Fruit fly (Drosophila melanogaster) whole organism, embryonic: ENCODE data around the gene sick.

Experiments used
- ATbp ChIP-seq: fragments of 200-800 bp; sonication (Bioruptor generic); optimal IDR thresholded peaks from 2 replicates; lab custom pipeline; 2017; ENCODE audit warnings: missing biosample characterization, mild to moderate bottlenecking, missing genetic modification characterization, missing genetic modification reagents
- CG11560 ChIP-seq: fragments of 200-800 bp; sonication (Bioruptor generic); IDR thresholded peaks from 3 replicates; pipeline ENCODE4 v1.3.6; 2022; ENCODE audit warnings: missing biosample characterization, missing genetic modification characterization
- CG14014 ChIP-seq: fragments of 200-800 bp; sonication (Bioruptor generic); IDR thresholded peaks from 2 replicates; pipeline ENCODE4 v1.3.6; 2022; ENCODE audit warnings: missing biosample characterization, missing genetic modification characterization
- CG14860 ChIP-seq: fragments of 200-800 bp; sonication (Bioruptor generic); IDR thresholded peaks from 3 replicates; pipeline ENCODE4 v1.3.6; 2022; ENCODE audit warnings: missing biosample characterization, missing genetic modification characterization; ENCODE audit not compliant: partially characterized antibody
- CG1602 ChIP-seq: fragments of 200-800 bp; sonication (Bioruptor generic); optimal IDR thresholded peaks from 3 replicates; lab custom pipeline; 2016; ENCODE audit warnings: missing biosample characterization, missing genetic modification characterization
- CG18011 ChIP-seq: fragments of 200-800 bp; sonication (Bioruptor generic); optimal IDR thresholded peaks from 2 replicates; lab custom pipeline; 2017; ENCODE audit warnings: missing biosample characterization, missing genetic modification characterization, mild to moderate bottlenecking, moderate library complexity, missing genotype
- CG18599 ChIP-seq: fragments of 200-800 bp; sonication (Bioruptor generic); optimal IDR thresholded peaks from 3 replicates; lab custom pipeline; 2017; ENCODE audit warnings: missing biosample characterization, missing genetic modification characterization, mild to moderate bottlenecking, moderate library complexity, missing genetic modification reagents
- CG18619 ChIP-seq: fragments of 200-800 bp; sonication (Bioruptor generic); optimal IDR thresholded peaks from 3 replicates; lab custom pipeline; 2017; ENCODE audit warnings: missing biosample characterization, mild to moderate bottlenecking, missing genetic modification characterization
- CG3163 ChIP-seq: fragments of 200-800 bp; sonication (Bioruptor generic); optimal IDR thresholded peaks from 3 replicates; lab custom pipeline; 2016; ENCODE audit warnings: missing biosample characterization, missing genetic modification characterization
- CG32772 ChIP-seq: fragments of 200-800 bp; sonication (Bioruptor generic); IDR thresholded peaks from 2 replicates; pipeline ENCODE4 v1.3.6; 2022; ENCODE audit warnings: missing biosample characterization, missing genetic modification characterization
- CG3995 ChIP-seq: fragments of 200-800 bp; sonication (Bioruptor generic); optimal IDR thresholded peaks from 3 replicates; lab custom pipeline; 2016; ENCODE audit warnings: missing biosample characterization, missing genetic modification characterization
- CG4360 ChIP-seq: fragments of 200-800 bp; sonication (Bioruptor generic); IDR thresholded peaks from 2 replicates; pipeline ENCODE4 v1.3.6; 2022; ENCODE audit warnings: missing biosample characterization, missing genetic modification characterization
- CG6854 ChIP-seq: fragments of 200-800 bp; sonication (Bioruptor generic); optimal IDR thresholded peaks from 3 replicates; lab custom pipeline; 2017; ENCODE audit warnings: missing biosample characterization, mild to moderate bottlenecking, missing genetic modification characterization
- CG7963 ChIP-seq: fragments of 200-800 bp; sonication (Bioruptor generic); IDR thresholded peaks from 3 replicates; pipeline ENCODE4 v1.3.6; 2022; ENCODE audit warnings: missing biosample characterization, missing genetic modification characterization; ENCODE audit not compliant: partially characterized antibody
- CG8359 ChIP-seq: fragments of 200-800 bp; sonication (Bioruptor generic); optimal IDR thresholded peaks from 2 replicates; lab custom pipeline; 2017; ENCODE audit warnings: missing biosample characterization, mild to moderate bottlenecking, missing genetic modification characterization, borderline replicate concordance
- D19A ChIP-seq: fragments of 200-800 bp; optimal IDR thresholded peaks from 3 replicates; lab custom pipeline; 2019; ENCODE audit warnings: missing biosample characterization, mild to moderate bottlenecking, missing genetic modification characterization, moderate library complexity
- Dp ChIP-seq: fragments of 200-800 bp; sonication (Bioruptor generic); optimal IDR thresholded peaks from 2 replicates; lab custom pipeline; 2018; ENCODE audit warnings: missing biosample characterization, mild to moderate bottlenecking, missing genetic modification characterization, moderate library complexity
- E2f1 ChIP-seq: fragments of 200-800 bp; sonication (Bioruptor generic); IDR thresholded peaks from 2 replicates; pipeline ENCODE4 v1.3.6; 2022; ENCODE audit warnings: missing biosample characterization, missing genetic modification characterization
- Ets65A ChIP-seq: fragments of 200-800 bp; sonication (Bioruptor generic); peaks from one replicate; lab custom pipeline; 2016; ENCODE audit warnings: missing biosample characterization, missing genetic modification characterization
- Fer3 ChIP-seq: fragments of 200-800 bp; sonication (Bioruptor generic); optimal IDR thresholded peaks from 2 replicates; lab custom pipeline; 2018; ENCODE audit warnings: missing biosample characterization, mild to moderate bottlenecking, missing genetic modification characterization, moderate library complexity
- Gug ChIP-seq: fragments of 200-800 bp; sonication (Bioruptor generic); IDR thresholded peaks from 4 replicates; pipeline ENCODE4 v1.3.6; 2022; ENCODE audit warnings: missing biosample characterization, missing genetic modification characterization
- Hr78 ChIP-seq, 2 experiments: fragments of 200-800 bp in 1 of 2; fragments of >200 bp in 1 of 2; sonication (Bioruptor generic) in 1 of 2; optimal IDR thresholded peaks; 2 replicates each; lab custom pipeline; 2017 to 2019; ENCODE audit warnings: missing biosample characterization in 2 of 2, missing genetic modification characterization in 2 of 2, mild to moderate bottlenecking in 1 of 2, moderate library complexity in 1 of 2
- Hsf ChIP-seq: fragments of 200-800 bp; sonication (Bioruptor generic); optimal IDR thresholded peaks from 3 replicates; lab custom pipeline; 2016; ENCODE audit warnings: missing biosample characterization, missing genetic modification characterization
- Nf-YC ChIP-seq: fragments of 200-800 bp; optimal IDR thresholded peaks from 3 replicates; lab custom pipeline; 2019; ENCODE audit warnings: missing biosample characterization, mild to moderate bottlenecking, missing genetic modification characterization, moderate library complexity
- Optix ChIP-seq: fragments of 200-800 bp; sonication (Bioruptor generic); IDR thresholded peaks from 3 replicates; pipeline ENCODE4 v1.3.6; 2022; ENCODE audit warnings: missing biosample characterization, missing genetic modification characterization
- PHDP ChIP-seq: fragments of 200-800 bp; sonication (Bioruptor generic); optimal IDR thresholded peaks from 3 replicates; lab custom pipeline; 2018; ENCODE audit warnings: missing biosample characterization, mild to moderate bottlenecking, missing genetic modification characterization, moderate library complexity
- Rfx ChIP-seq: fragments of 200-800 bp; sonication (Bioruptor generic); IDR thresholded peaks from 2 replicates; pipeline ENCODE4 v1.3.6; 2022; ENCODE audit warnings: missing biosample characterization, missing genetic modification characterization
- Six4 ChIP-seq: fragments of 200-800 bp; sonication (Bioruptor generic); optimal IDR thresholded peaks from 2 replicates; lab custom pipeline; 2016; ENCODE audit warnings: missing biosample characterization, missing genetic modification characterization
- Taf1 ChIP-seq: fragments of 200-800 bp; sonication (Bioruptor generic); IDR thresholded peaks from 2 replicates; pipeline ENCODE4 v1.3.6; 2022; ENCODE audit warnings: missing biosample characterization, missing genetic modification characterization
- Trl ChIP-seq, 3 experiments: fragments of >200 bp in 2 of 3; fragments of 200-800 bp in 1 of 3; sonication (Bioruptor generic) in 1 of 3; optimal IDR thresholded peaks; 2 replicates in 1 of 3; 3 replicates in 2 of 3; lab custom pipeline; 2016 to 2017; ENCODE audit warnings: missing biosample characterization in 1 of 3, missing genetic modification characterization in 1 of 3
- abd-A ChIP-seq: fragments of 200-800 bp; sonication (Bioruptor generic); optimal IDR thresholded peaks from 3 replicates; lab custom pipeline; 2019; ENCODE audit warnings: missing biosample characterization, mild to moderate bottlenecking, missing genetic modification characterization, moderate library complexity
- ase ChIP-seq: fragments of 200-800 bp; sonication (Bioruptor generic); IDR thresholded peaks from 3 replicates; pipeline ENCODE4 v1.3.6; 2022; ENCODE audit warnings: missing biosample characterization, missing genetic modification characterization
- az2 ChIP-seq: fragments of 200-800 bp; sonication (Bioruptor generic); optimal IDR thresholded peaks from 3 replicates; lab custom pipeline; 2016; ENCODE audit warnings: missing biosample characterization, missing genetic modification characterization
- br ChIP-seq: fragments of >200 bp; optimal IDR thresholded peaks from 2 replicates; lab custom pipeline; 2017
- caup ChIP-seq: fragments of 200-800 bp; sonication (Bioruptor generic); optimal IDR thresholded peaks from 3 replicates; lab custom pipeline; 2017; ENCODE audit warnings: missing biosample characterization, mild to moderate bottlenecking, missing genetic modification characterization, moderate library complexity; ENCODE audit not compliant: severe bottlenecking
- chif ChIP-seq, 2 experiments: fragments of 200-800 bp; sonication (Bioruptor generic); optimal IDR thresholded peaks; 3 replicates each; lab custom pipeline; 2016; ENCODE audit warnings: missing biosample characterization in 2 of 2, missing genetic modification characterization in 2 of 2
- chm ChIP-seq: fragments of 200-800 bp; sonication (Bioruptor generic); IDR thresholded peaks from 2 replicates; pipeline ENCODE4 v1.3.6; 2022; ENCODE audit warnings: missing biosample characterization, missing genetic modification characterization
- crp ChIP-seq, 2 experiments: fragments of 200-800 bp; sonication (Bioruptor generic); optimal IDR thresholded peaks; 2 replicates in 1 of 2; 3 replicates in 1 of 2; lab custom pipeline; 2017; ENCODE audit warnings: missing biosample characterization in 2 of 2, missing genetic modification characterization in 2 of 2, mild to moderate bottlenecking in 1 of 2, moderate library complexity in 1 of 2
- dm ChIP-seq: fragments of 200-800 bp; sonication (Bioruptor generic); optimal IDR thresholded peaks from 3 replicates; lab custom pipeline; 2016; ENCODE audit warnings: missing biosample characterization, missing genetic modification characterization
- grn ChIP-seq: fragments of 200-800 bp; sonication (Bioruptor generic); optimal IDR thresholded peaks from 3 replicates; lab custom pipeline; 2017; ENCODE audit warnings: missing biosample characterization, missing genetic modification characterization
- hbn ChIP-seq: fragments of 200-800 bp; sonication (Bioruptor generic); IDR thresholded peaks from 2 replicates; pipeline ENCODE4 v1.3.6; 2022; ENCODE audit warnings: missing biosample characterization, missing genetic modification characterization; ENCODE audit not compliant: partially characterized antibody
- kay ChIP-seq: fragments of 200-800 bp; sonication (Bioruptor generic); optimal IDR thresholded peaks from 2 replicates; lab custom pipeline; 2016; ENCODE audit warnings: missing biosample characterization, missing genetic modification characterization
- nmo ChIP-seq: fragments of 200-800 bp; sonication (Bioruptor generic); optimal IDR thresholded peaks from 2 replicates; lab custom pipeline; 2018; ENCODE audit warnings: missing biosample characterization, mild to moderate bottlenecking, missing genetic modification characterization, moderate library complexity
- psq ChIP-seq: fragments of 200-800 bp; sonication (Bioruptor generic); optimal IDR thresholded peaks from 2 replicates; lab custom pipeline; 2017; ENCODE audit warnings: missing biosample characterization, missing genetic modification characterization
- repo ChIP-seq: fragments of 200-800 bp; sonication (Bioruptor generic); optimal IDR thresholded peaks from 2 replicates; lab custom pipeline; 2016; ENCODE audit warnings: missing biosample characterization, missing genetic modification characterization
- rib ChIP-seq: fragments of 200-800 bp; sonication (Bioruptor generic); IDR thresholded peaks from 2 replicates; pipeline ENCODE4 v1.3.6; 2022; ENCODE audit warnings: missing biosample characterization, missing genetic modification characterization
- scrt ChIP-seq: fragments of 200-800 bp; sonication (Bioruptor generic); optimal IDR thresholded peaks from 2 replicates; lab custom pipeline; 2018; ENCODE audit warnings: missing biosample characterization, mild to moderate bottlenecking, missing genetic modification characterization, moderate library complexity
- sqz ChIP-seq: fragments of 200-800 bp; sonication (Bioruptor generic); optimal IDR thresholded peaks from 3 replicates; lab custom pipeline; 2018; ENCODE audit warnings: missing biosample characterization, mild to moderate bottlenecking, missing genetic modification characterization
- vnd ChIP-seq: fragments of 200-800 bp; sonication (Bioruptor generic); IDR thresholded peaks from 3 replicates; pipeline ENCODE4 v1.3.6; 2022; ENCODE audit warnings: missing biosample characterization, missing genetic modification characterization; ENCODE audit not compliant: partially characterized antibody
- zen ChIP-seq: fragments of 200-800 bp; sonication (Bioruptor generic); optimal IDR thresholded peaks from 3 replicates; lab custom pipeline; 2018; ENCODE audit warnings: missing biosample characterization, mild to moderate bottlenecking, missing genetic modification characterization, moderate library complexity

sick gene

DNA sequence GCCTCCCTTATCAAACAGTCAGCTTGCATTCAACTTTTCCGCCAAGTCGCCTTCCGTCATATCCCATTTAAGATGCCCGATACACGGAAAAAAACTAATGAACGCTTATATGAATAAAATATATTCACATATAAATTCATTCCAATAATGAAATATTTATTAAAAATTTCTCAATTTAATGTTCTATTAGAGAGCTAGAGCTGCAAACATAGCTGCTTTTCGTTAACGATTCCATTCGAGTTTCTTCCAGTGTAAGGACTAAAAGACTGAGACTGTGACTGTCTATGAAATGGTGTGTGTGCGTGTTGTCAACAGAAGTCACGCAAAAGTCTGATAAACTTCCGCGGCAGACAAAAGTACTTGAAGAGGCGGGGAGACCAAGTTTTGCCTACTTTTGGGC is 133.9 kb downstream of the sick start (continued):
- peak; percentile 30 for TF ChIP-seq CG6854 (GFP tag; lab: Kevin White, UChicago)
- TF ChIP-seq CG18619 = peak; percentile 29
- no peak for TF ChIP-seq Taf1
- no peak for TF ChIP-seq psq (GFP tag; lab: Kevin White, UChicago)
- no peak for TF ChIP-seq CG18011 (GFP tag; lab: Kevin White, UChicago)
- TF ChIP-seq br (lab: Kevin White, UChicago) = no peak
- no peak for TF ChIP-seq vnd (GFP tag; lab: Robert Waterston, UW)
- peak; percentile 49 for TF ChIP-seq caup (GFP tag; lab: Kevin White, UChicago)
- TF ChIP-seq zen = peak; percentile 33
- TF ChIP-seq Optix (GFP tag; lab: Robert Waterston, UW) = no peak
- TF ChIP-seq CG14860 = no peak
- TF ChIP-seq CG1602 = peak; percentile 21
- TF ChIP-seq PHDP (tag; lab: Kevin White, UChicago) = peak; percentile 53
- no peak for TF ChIP-seq grn
- TF ChIP-seq CG3163 (GFP tag; lab: Kevin White, UChicago) = no peak
- TF ChIP-seq kay = no peak
- peak; percentile 2 for TF ChIP-seq sqz (GFP tag; lab: Kevin White, UChicago)
- 0 out of 2 replicates have a peak, but pooled peaks have one; percentile 30 for TF ChIP-seq E2f1 (GFP tag; lab: Robert Waterston, UW)
- no peak for TF ChIP-seq ATbp (GFP tag; lab: Kevin White, UChicago)
- no peak for TF ChIP-seq CG8359 (GFP tag; lab: Kevin White, UChicago)
- peak; percentile 48 for TF ChIP-seq nmo (GFP tag; lab: Kevin White, UChicago)
- TF ChIP-seq chif (GFP tag; optimal IDR thresholded peaks at IDR 0.05; lab: Kevin White, UChicago) = no peak
- TF ChIP-seq CG3995 (GFP tag; lab: Kevin White, UChicago) = no peak
- TF ChIP-seq Gug (GFP tag; lab: Robert Waterston, UW) = peak; percentile 22; the same call in 1 of the 4 replicates
- peak; percentile 23 for TF ChIP-seq D19A
- TF ChIP-seq hbn (GFP tag; lab: Robert Waterston, UW) = no peak
- TF ChIP-seq Rfx (GFP tag; lab: Robert Waterston, UW) = peak; percentile 55
- TF ChIP-seq scrt = peak; percentile 57
- no peak for TF ChIP-seq rib
- no peak for TF ChIP-seq crp (GFP tag; optimal IDR thresholded peaks at IDR 0.05; lab: Kevin White, UChicago)
- peak; percentile 82 for TF ChIP-seq CG18599 (GFP tag; lab: Kevin White, UChicago)
- no peak for TF ChIP-seq CG11560 (tag; lab: Robert Waterston, UW)
- TF ChIP-seq Ets65A = no peak
- TF ChIP-seq ase (GFP tag; lab: Robert Waterston, UW) = no peak
- no peak for TF ChIP-seq CG7963
- TF ChIP-seq Six4 (GFP tag; lab: Kevin White, UChicago) = no peak
- peak; percentile 33 for TF ChIP-seq az2
- TF ChIP-seq Dp (GFP tag; lab: Kevin White, UChicago) = no peak
- TF ChIP-seq repo (GFP tag; lab: Kevin White, UChicago) = no peak
- peak; percentile 49; the same call in 1 of the 2 replicates for TF ChIP-seq CG32772 (GFP tag; lab: Robert Waterston, UW)
- TF ChIP-seq Hr78 (GFP tag; optimal IDR thresholded peaks at IDR 0.05; lab: Kevin White, UChicago) = no peak
- no peak for TF ChIP-seq abd-A (tag; lab: Kevin White, UChicago)
- TF ChIP-seq CG14014 (GFP tag; lab: Robert Waterston, UW) = peak; percentile 39; the same call in 1 of the 2 replicates
- no peak for TF ChIP-seq dm (GFP tag; lab: Kevin White, UChicago)
- TF ChIP-seq Nf-YC (tag; lab: Kevin White, UChicago) = no peak
- TF ChIP-seq chm = peak; percentile 61; the same call in 1 of the 2 replicates
- TF ChIP-seq Trl (optimal IDR thresholded peaks at IDR 0.05; lab: Kevin White, UChicago) = no peak
- no peak for TF ChIP-seq Trl (GFP tag; optimal IDR thresholded peaks at IDR 0.05; lab: Kevin White, UChicago)
- TF ChIP-seq CG4360 (GFP tag; lab: Robert Waterston, UW) = no peak
- TF ChIP-seq Hsf = no peak
- TF ChIP-seq Fer3 (tag; lab: Kevin White, UChicago) = peak; percentile 53
